Worm (Caenorhabditis elegans) whole organism, L1 larva: Measurements from ENCODE around the gene VM106R.1.

ENCODE experiments used
- C16A3.4 ChIP-seq: fragments of 150-350 bp; optimal IDR thresholded peaks from 2 replicates; lab custom pipeline; 2014; ENCODE audit warnings: missing biosample characterization, missing genetic modification characterization
- fos-1 ChIP-seq: fragments of 150-350 bp; optimal IDR thresholded peaks from 2 replicates; lab custom pipeline; 2014; ENCODE audit warnings: missing biosample characterization, missing genetic modification characterization
- hpl-2 ChIP-seq: fragments of 150-350 bp; optimal IDR thresholded peaks from 2 replicates; lab custom pipeline; 2014; ENCODE audit warnings: missing biosample characterization, missing genetic modification reagents, missing genetic modification characterization
- nhr-47 ChIP-seq: sonication (generic microtip); optimal IDR thresholded peaks from 2 replicates; lab custom pipeline; 2016; ENCODE audit warnings: mild to moderate bottlenecking, missing genetic modification characterization, moderate library complexity, missing compliant biosample characterization

Gene VM106R.1

ce11 chrII:10778026-10778425 lies 51.0 kb downstream of the VM106R.1 start, which contains the start of gene mpz-1:
mpz-1 (minus strand) TSS chrII:10778126.
- TF ChIP-seq hpl-2 (GFP tag; lab: Kevin White, UChicago) = no peak
- no peak for TF ChIP-seq fos-1
- TF ChIP-seq nhr-47 = no peak
- TF ChIP-seq C16A3.4 (tag; lab: Kevin White, UChicago) = no peak
